Worm (Caenorhabditis elegans) whole organism, midembryonic: Measurements from ENCODE around the gene abu-4.

ENCODE experiments used
- T22C8.4 ChIP-seq: fragments of 200-800 bp; sonication (Bioruptor generic); IDR thresholded peaks from 2 replicates; pipeline ENCODE4 v1.3.6; 2022; ENCODE audit warnings: missing genetic modification characterization, missing compliant biosample characterization
- cog-1 ChIP-seq: sonication (generic microtip); optimal IDR thresholded peaks from 2 replicates; lab custom pipeline; 2016; ENCODE audit warnings: missing genetic modification characterization, missing compliant biosample characterization
- flt-1 ChIP-seq: fragments of 200-800 bp; sonication (Bioruptor generic); IDR thresholded peaks from 2 replicates; pipeline ENCODE4 v1.3.6; 2022; ENCODE audit warnings: missing genetic modification characterization, missing compliant biosample characterization
- klf-2 ChIP-seq: fragments of 200-800 bp; sonication (Bioruptor generic); conservative IDR thresholded peaks from 2 replicates; pipeline ENCODE4 v1.3.6; 2022; ENCODE audit warnings: missing genetic modification reagents, missing genetic modification characterization, missing compliant biosample characterization
- med-1 ChIP-seq: sonication (generic microtip); optimal IDR thresholded peaks from 2 replicates; lab custom pipeline; 2017; ENCODE audit warnings: missing genetic modification characterization, mild to moderate bottlenecking, missing compliant biosample characterization, antibody characterized with exemption, missing genetic modification reagents; ENCODE audit not compliant: insufficient read depth
- tab-1 ChIP-seq: fragments of 200-800 bp; sonication (Bioruptor generic); IDR thresholded peaks from 2 replicates; pipeline ENCODE4 v1.3.6; 2022; ENCODE audit warnings: missing genetic modification characterization, missing compliant biosample characterization
- ztf-23 ChIP-seq: fragments of 200-800 bp; sonication (Bioruptor generic); IDR thresholded peaks from 2 replicates; pipeline ENCODE4 v1.3.6; 2022; ENCODE audit warnings: missing genetic modification reagents, missing genetic modification characterization, missing compliant biosample characterization
- ztf-29 ChIP-seq: fragments of 200-800 bp; sonication (Bioruptor generic); IDR thresholded peaks from 2 replicates; pipeline ENCODE4 v1.3.6; 2022; ENCODE audit warnings: missing genetic modification reagents, missing genetic modification characterization, missing compliant biosample characterization

ce11 chrV:2325052-2325451, 50.4 kb downstream of the abu-4 start, which contains the start of gene pud-3:
- TF ChIP-seq klf-2 = no peak
- TF ChIP-seq tab-1 (GFP tag; lab: Robert Waterston, UW) = no peak
- no peak for TF ChIP-seq ztf-29
- TF ChIP-seq flt-1 (GFP tag; lab: Robert Waterston, UW) = no peak
- no peak for TF ChIP-seq T22C8.4 (GFP tag; lab: Robert Waterston, UW)
- no peak for TF ChIP-seq ztf-23 (GFP tag; lab: Robert Waterston, UW)
- TF ChIP-seq cog-1 (tag; lab: Kevin White, UChicago) = no peak
- TF ChIP-seq med-1 (GFP tag; lab: Kevin White, UChicago) = no peak
